Worm (Caenorhabditis elegans) whole organism, late embryonic: ENCODE data around the gene R05G6.10.
A peak's percentile ranks its signal among the peaks of the same experiment; 100 is the strongest.

Source experiments
- F13H6.1 ChIP-seq: sonication (generic microtip); optimal IDR thresholded peaks from 2 replicates; lab custom pipeline; 2016; ENCODE audit warnings: missing genetic modification characterization, missing compliant biosample characterization
- K02D7.2 ChIP-seq: sonication (generic microtip); optimal IDR thresholded peaks from 2 replicates; lab custom pipeline; 2017; ENCODE audit warnings: mild to moderate bottlenecking, missing genetic modification characterization, missing compliant biosample characterization
- ama-1 ChIP-seq: fragments of 150-350 bp; optimal IDR thresholded peaks from 2 replicates; lab custom pipeline; 2014
- dve-1 ChIP-seq: sonication (generic microtip); optimal IDR thresholded peaks from 2 replicates; lab custom pipeline; 2017; ENCODE audit warnings: antibody characterized with exemption, mild to moderate bottlenecking, missing genetic modification characterization, missing compliant biosample characterization
- fkh-10 ChIP-seq: fragments of 150-350 bp; optimal IDR thresholded peaks from 2 replicates; lab custom pipeline; 2014; ENCODE audit warnings: missing biosample characterization, missing genetic modification reagents, missing genetic modification characterization
- hlh-30 ChIP-seq: sonication (generic microtip); optimal IDR thresholded peaks from 2 replicates; lab custom pipeline; 2017; ENCODE audit warnings: antibody characterized with exemption, missing genetic modification characterization, missing compliant biosample characterization; ENCODE audit not compliant: insufficient read depth
- lin-11 ChIP-seq: fragments of 200-800 bp; sonication (Bioruptor generic); optimal IDR thresholded peaks from 2 replicates; lab custom pipeline; 2018; ENCODE audit warnings: mild to moderate bottlenecking, missing genetic modification characterization, missing compliant biosample characterization
- pha-4 ChIP-seq: fragments of 150-350 bp; optimal IDR thresholded peaks from 2 replicates; lab custom pipeline; 2018; ENCODE audit warnings: missing biosample characterization, missing genetic modification reagents, missing genetic modification characterization
- pqm-1 ChIP-seq: sonication (generic microtip); optimal IDR thresholded peaks from 2 replicates; lab custom pipeline; 2016; ENCODE audit warnings: missing genetic modification characterization, missing compliant biosample characterization
- unc-55 ChIP-seq: sonication (generic microtip); optimal IDR thresholded peaks from 2 replicates; lab custom pipeline; 2017; ENCODE audit warnings: missing biosample characterization, missing genetic modification reagents, missing genetic modification characterization

DNA sequence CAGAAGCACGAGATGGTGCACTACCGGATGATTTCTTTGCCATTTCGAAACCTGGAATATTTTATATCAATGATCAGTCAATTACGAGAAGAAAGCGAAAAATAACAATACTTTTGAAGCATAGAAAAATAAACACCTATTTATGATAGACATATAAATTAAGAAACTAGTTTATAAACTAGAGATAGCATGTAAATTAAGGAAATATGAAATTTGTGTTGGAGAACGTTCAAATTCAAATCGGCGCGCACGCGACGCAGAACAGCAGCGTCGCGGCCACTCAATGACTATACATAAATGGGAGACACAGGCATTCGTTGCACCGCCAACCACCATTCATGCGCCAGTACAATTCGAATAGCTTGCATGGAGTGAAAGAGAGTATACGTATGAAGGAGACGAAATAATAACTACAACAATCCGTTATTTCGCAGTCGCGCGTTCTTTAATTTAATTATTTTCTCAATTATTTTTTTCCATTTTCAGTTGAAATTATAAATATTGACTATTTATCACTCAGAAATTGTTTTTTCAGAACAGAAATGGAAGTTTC lies 37.8 kb upstream of the R05G6.10 start, which contains the start of the genes cec-5 and nol-10:
- TF ChIP-seq unc-55 (GFP tag; lab: Kevin White, UChicago) (no peak), K02D7.2 (no peak), pqm-1 (no peak), hlh-30 (tag; lab: Kevin White, UChicago) (peak; percentile 64), F13H6.1 (tag; lab: Kevin White, UChicago) (no peak), lin-11 (tag; lab: Kevin White, UChicago) (no peak), dve-1 (tag; lab: Kevin White, UChicago) (peak; percentile 53), fkh-10 (no peak), ama-1 (no peak), pha-4 (tag; lab: Kevin White, UChicago) (no peak)
